Fruit fly (Drosophila melanogaster) whole organism, prepupa: ENCODE data around the gene Syx1A.
A peak's percentile ranks its signal among the peaks of the same experiment; 100 is the strongest.

Experiments
- CG10669 ChIP-seq: fragments of 200-800 bp; sonication (Bioruptor generic); optimal IDR thresholded peaks from 3 replicates; lab custom pipeline; 2018; ENCODE audit warnings: missing biosample characterization, mild to moderate bottlenecking, missing genetic modification characterization, moderate library complexity
- CG11762 ChIP-seq: fragments of 200-800 bp; sonication (Bioruptor generic); optimal IDR thresholded peaks from 3 replicates; lab custom pipeline; 2016; ENCODE audit warnings: missing biosample characterization, missing genetic modification characterization; ENCODE audit not compliant: insufficient read depth
- CG11902 ChIP-seq: fragments of 200-800 bp; sonication (Bioruptor generic); optimal IDR thresholded peaks from 3 replicates; lab custom pipeline; 2016; ENCODE audit warnings: missing biosample characterization, missing genetic modification characterization
- CG15336 ChIP-seq: fragments of 200-800 bp; sonication (Bioruptor generic); IDR thresholded peaks from 2 replicates; pipeline ENCODE4 v1.3.6; 2022; ENCODE audit warnings: missing biosample characterization, missing genetic modification characterization
- CG1621 ChIP-seq: fragments of 200-800 bp; sonication (Bioruptor generic); optimal IDR thresholded peaks from 3 replicates; lab custom pipeline; 2018; ENCODE audit warnings: missing biosample characterization, mild to moderate bottlenecking, missing genetic modification characterization
- CG16779 ChIP-seq: fragments of 200-800 bp; sonication (Bioruptor generic); optimal IDR thresholded peaks from 3 replicates; lab custom pipeline; 2017; ENCODE audit warnings: missing biosample characterization, mild to moderate bottlenecking, missing genetic modification characterization
- CG3032 ChIP-seq: fragments of 200-800 bp; optimal IDR thresholded peaks from 2 replicates; lab custom pipeline; 2019; ENCODE audit warnings: missing biosample characterization, mild to moderate bottlenecking, missing genetic modification characterization, moderate library complexity
- CG32006 ChIP-seq: fragments of 200-800 bp; sonication (Bioruptor generic); optimal IDR thresholded peaks from 3 replicates; lab custom pipeline; 2017; ENCODE audit warnings: missing biosample characterization, mild to moderate bottlenecking, missing genetic modification characterization
- CG3919 ChIP-seq: fragments of 200-800 bp; sonication (Bioruptor generic); optimal IDR thresholded peaks from 3 replicates; lab custom pipeline; 2016; ENCODE audit warnings: missing biosample characterization, missing genetic modification characterization
- CG6163 ChIP-seq: fragments of 200-800 bp; sonication (Bioruptor generic); IDR thresholded peaks from 3 replicates; pipeline ENCODE4 v1.3.6; 2022; ENCODE audit warnings: missing biosample characterization, missing genetic modification characterization
- CG6276 ChIP-seq: fragments of 200-800 bp; sonication (Bioruptor generic); optimal IDR thresholded peaks from 2 replicates; lab custom pipeline; 2017; ENCODE audit warnings: missing biosample characterization, mild to moderate bottlenecking, missing genetic modification characterization
- CG6808 ChIP-seq: fragments of 200-800 bp; sonication (Bioruptor generic); optimal IDR thresholded peaks from 3 replicates; lab custom pipeline; 2017; ENCODE audit warnings: missing biosample characterization, missing genetic modification characterization, mild to moderate bottlenecking, moderate library complexity, missing genetic modification reagents
- CG6854 ChIP-seq: fragments of 200-800 bp; sonication (Bioruptor generic); optimal IDR thresholded peaks from 2 replicates; lab custom pipeline; 2017; ENCODE audit warnings: missing biosample characterization, mild to moderate bottlenecking, missing genetic modification characterization
- CG7368 ChIP-seq: fragments of 200-800 bp; sonication (Bioruptor generic); optimal IDR thresholded peaks from 3 replicates; lab custom pipeline; 2016; ENCODE audit warnings: missing biosample characterization, missing genetic modification characterization
- CG9139 ChIP-seq: fragments of 200-800 bp; sonication (Bioruptor generic); optimal IDR thresholded peaks from 3 replicates; lab custom pipeline; 2017; ENCODE audit warnings: missing biosample characterization, mild to moderate bottlenecking, missing genetic modification characterization
- Eip75B ChIP-seq: fragments of 200-800 bp; sonication (Bioruptor generic); optimal IDR thresholded peaks from 3 replicates; lab custom pipeline; 2016; ENCODE audit warnings: missing biosample characterization, missing genetic modification characterization
- Eip78C ChIP-seq: fragments of 200-800 bp; sonication (Bioruptor generic); peaks from one replicate; lab custom pipeline; 2016; ENCODE audit warnings: missing biosample characterization, missing genetic modification characterization
- Eip93F ChIP-seq: fragments of 200-800 bp; sonication (Bioruptor generic); optimal IDR thresholded peaks from 2 replicates; lab custom pipeline; 2016; ENCODE audit warnings: missing biosample characterization, mild to moderate bottlenecking, missing genetic modification characterization
- Ets21C ChIP-seq: fragments of 200-800 bp; sonication (Bioruptor generic); optimal IDR thresholded peaks from 3 replicates; lab custom pipeline; 2016; ENCODE audit warnings: missing biosample characterization, missing genetic modification characterization
- Hr38 ChIP-seq: sonication (Bioruptor generic); optimal IDR thresholded peaks from 2 replicates; lab custom pipeline; 2016; ENCODE audit warnings: missing biosample characterization, missing genetic modification characterization
- Hr39 ChIP-seq: fragments of 200-800 bp; sonication (Bioruptor generic); optimal IDR thresholded peaks from 2 replicates; lab custom pipeline; 2016; ENCODE audit warnings: missing biosample characterization, missing genetic modification characterization
- Sox14 ChIP-seq: fragments of 200-800 bp; sonication (Bioruptor generic); optimal IDR thresholded peaks from 3 replicates; lab custom pipeline; 2016; ENCODE audit warnings: missing biosample characterization, missing genetic modification characterization
- acj6 ChIP-seq: fragments of 200-800 bp; sonication (Bioruptor generic); optimal IDR thresholded peaks from 3 replicates; lab custom pipeline; 2016; ENCODE audit warnings: missing biosample characterization, missing genetic modification characterization
- dac ChIP-seq: fragments of 200-800 bp; sonication (Bioruptor generic); optimal IDR thresholded peaks from 2 replicates; lab custom pipeline; 2017; ENCODE audit warnings: missing biosample characterization, mild to moderate bottlenecking, missing genetic modification characterization
- dsx ChIP-seq: fragments of 200-800 bp; optimal IDR thresholded peaks from 3 replicates; lab custom pipeline; 2019; ENCODE audit warnings: missing biosample characterization, mild to moderate bottlenecking, missing genetic modification characterization, moderate library complexity; ENCODE audit not compliant: poor library complexity, severe bottlenecking
- esn ChIP-seq: fragments of 200-800 bp; sonication (Bioruptor generic); optimal IDR thresholded peaks from 2 replicates; lab custom pipeline; 2016; ENCODE audit warnings: missing biosample characterization, mild to moderate bottlenecking, missing genetic modification characterization, moderate library complexity
- fkh ChIP-seq: fragments of 200-800 bp; sonication (Bioruptor generic); optimal IDR thresholded peaks from 3 replicates; lab custom pipeline; 2017; ENCODE audit warnings: missing biosample characterization, mild to moderate bottlenecking, missing genetic modification characterization, moderate library complexity
- lz ChIP-seq: fragments of 200-800 bp; sonication (Bioruptor generic); optimal IDR thresholded peaks from 3 replicates; lab custom pipeline; 2016; ENCODE audit warnings: missing biosample characterization, missing genetic modification characterization
- net ChIP-seq: fragments of 200-800 bp; sonication (Bioruptor generic); optimal IDR thresholded peaks from 3 replicates; lab custom pipeline; 2016; ENCODE audit warnings: missing biosample characterization, missing genetic modification characterization
- pdm3 ChIP-seq: fragments of 200-800 bp; sonication (Bioruptor generic); optimal IDR thresholded peaks from 3 replicates; lab custom pipeline; 2016; ENCODE audit warnings: missing biosample characterization, missing genetic modification characterization
- salr ChIP-seq, 2 experiments: fragments of 200-800 bp; sonication (Bioruptor generic); optimal IDR thresholded peaks; 3 replicates each; lab custom pipeline; 2016 to 2018; ENCODE audit warnings: missing biosample characterization in 2 of 2, missing genetic modification characterization in 2 of 2, mild to moderate bottlenecking in 1 of 2
- spab ChIP-seq: fragments of 200-800 bp; sonication (Bioruptor generic); optimal IDR thresholded peaks from 2 replicates; lab custom pipeline; 2017; ENCODE audit warnings: missing biosample characterization, mild to moderate bottlenecking, missing genetic modification characterization, missing genetic modification reagents
- ss ChIP-seq, 2 experiments: fragments of 200-800 bp; sonication (Bioruptor generic); optimal IDR thresholded peaks; 2 replicates in 1 of 2; 3 replicates in 1 of 2; lab custom pipeline; 2017 to 2018; ENCODE audit warnings: mild to moderate bottlenecking in 2 of 2, missing biosample characterization in 2 of 2, missing genetic modification characterization in 2 of 2, moderate library complexity in 1 of 2
- svp ChIP-seq: fragments of 200-800 bp; sonication (Bioruptor generic); peaks from one replicate; lab custom pipeline; 2016; ENCODE audit warnings: missing biosample characterization, missing genetic modification characterization
- topi ChIP-seq: fragments of 200-800 bp; sonication (Bioruptor generic); optimal IDR thresholded peaks from 3 replicates; lab custom pipeline; 2016; ENCODE audit warnings: missing biosample characterization, missing genetic modification characterization

Gene Syx1A

dm6 chr3R:24130080-24130479 lies 24.5 kb upstream of the Syx1A start, which contains the start of the genes GatB and Tsc1:
TSS of gene GatB (minus strand) at chr3R:24130255.
TSS of gene Tsc1 (plus strand) at chr3R:24130307.
- TF ChIP-seq fkh: no peak

dm6 chr3R:24122369-24122768 lies 16.8 kb upstream of the Syx1A start:
- TF ChIP-seq CG6276 (no peak), svp (GFP tag; lab: Kevin White, UChicago) (peak; percentile 95)

DNA sequence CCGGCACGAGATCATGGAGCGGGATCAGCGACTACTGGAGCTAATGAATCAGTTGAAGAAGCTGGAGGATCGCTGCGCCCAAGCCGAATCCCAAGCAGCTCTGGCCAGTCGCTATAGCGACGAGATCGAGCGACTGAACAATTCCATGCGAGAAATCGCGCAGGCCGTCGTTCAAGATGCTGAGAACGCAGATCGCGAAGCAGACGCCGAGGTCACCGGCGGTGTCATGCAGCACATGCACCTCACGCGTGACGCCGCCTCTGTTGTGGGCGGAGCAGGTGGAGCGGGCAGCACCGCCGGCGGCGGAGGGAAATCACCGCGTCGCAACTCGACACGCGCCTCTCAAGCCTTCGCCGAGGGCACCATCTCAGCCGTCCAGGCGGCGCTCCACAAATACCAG lies 16.1 kb upstream of the Syx1A start:
- TF ChIP-seq svp (GFP tag; lab: Kevin White, UChicago): peak; percentile 91
- no peak for TF ChIP-seq Sox14
- no peak for TF ChIP-seq lz (GFP tag; lab: Kevin White, UChicago)
- no peak for TF ChIP-seq Ets21C (GFP tag; lab: Kevin White, UChicago)
- TF ChIP-seq CG3919: no peak
- TF ChIP-seq acj6: no peak

- TF ChIP-seq esn (GFP tag; lab: Kevin White, UChicago): no peak
- TF ChIP-seq CG1621 (tag; lab: Kevin White, UChicago): peak; percentile 19
- TF ChIP-seq CG9139 (GFP tag; lab: Kevin White, UChicago): peak; percentile 33
- peak; percentile 12 for TF ChIP-seq spab (GFP tag; lab: Kevin White, UChicago)
- peak; percentile 59 for TF ChIP-seq CG6276
- TF ChIP-seq svp (GFP tag; lab: Kevin White, UChicago): peak; percentile 98
- peak; percentile 67 for TF ChIP-seq CG6808 (GFP tag; lab: Kevin White, UChicago)
- TF ChIP-seq Eip78C: peak; percentile 50
- TF ChIP-seq CG6163: no peak
- TF ChIP-seq CG6854: peak; percentile 13
- TF ChIP-seq CG10669: peak; percentile 16
- no peak for TF ChIP-seq pdm3
- TF ChIP-seq CG16779 (tag; lab: Kevin White, UChicago): peak; percentile 25
- no peak for TF ChIP-seq dsx
- TF ChIP-seq CG15336 (GFP tag; lab: Robert Waterston, UW): 0 out of 2 replicates have a peak, but pooled peaks have one; percentile 16
- peak; percentile 67 to 68 for TF ChIP-seq ss (GFP tag; optimal IDR thresholded peaks at IDR 0.05; lab: Kevin White, UChicago)
These were observed 11.4 kb upstream of the Syx1A start for dm6 chr3R:24116972-24117371.

dm6 chr3R:24116180-24116579 lies 10.6 kb upstream of the Syx1A start, which contains the start of gene CG13607:
TSS of gene CG13607 (minus strand) at chr3R:24116322.
- peak; percentile 45 for TF ChIP-seq CG32006 (GFP tag; lab: Kevin White, UChicago)
- TF ChIP-seq svp (GFP tag; lab: Kevin White, UChicago): peak; percentile 89
- TF ChIP-seq CG3032: no peak
- TF ChIP-seq dac (GFP tag; lab: Kevin White, UChicago): no peak
- peak; percentile 67 for TF ChIP-seq Eip78C
- TF ChIP-seq esn (GFP tag; lab: Kevin White, UChicago): peak; percentile 1

DNA sequence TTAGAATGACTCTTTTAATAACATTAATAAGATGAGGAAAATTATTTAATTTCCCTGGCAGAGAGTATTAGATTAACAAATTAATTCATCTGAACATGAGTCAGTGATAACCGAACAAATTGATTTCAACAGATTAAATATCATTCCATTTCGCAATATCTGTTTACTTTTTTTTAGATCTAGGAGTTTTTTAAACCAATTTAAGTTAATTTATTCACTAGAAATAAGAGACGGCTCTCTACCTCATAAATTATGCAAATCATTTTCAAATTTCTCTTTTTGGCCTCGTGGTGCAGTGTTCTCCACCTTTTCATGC lies 7.5 kb upstream of the Syx1A start, which contains the start of gene Root:
TSS of gene Root (plus strand) at position 217 of the 316 bp plus-strand sequence.
- TF ChIP-seq fkh: no peak
- TF ChIP-seq CG6276: no peak
- TF ChIP-seq Eip93F (GFP tag; lab: Kevin White, UChicago): no peak
- TF ChIP-seq net (GFP tag; lab: Kevin White, UChicago): no peak
- TF ChIP-seq CG7368 (GFP tag; lab: Kevin White, UChicago): no peak
- TF ChIP-seq acj6: no peak
- no peak for TF ChIP-seq Hr39 (GFP tag; lab: Kevin White, UChicago)
- no peak for TF ChIP-seq esn (GFP tag; lab: Kevin White, UChicago)
- no peak for TF ChIP-seq CG3032
- TF ChIP-seq dsx: no peak
- no peak for TF ChIP-seq Eip75B (GFP tag; lab: Kevin White, UChicago)
- TF ChIP-seq Eip78C: no peak
- TF ChIP-seq CG11762 (GFP tag; lab: Kevin White, UChicago): no peak
- TF ChIP-seq CG11902 (GFP tag; lab: Kevin White, UChicago): no peak
- no peak for TF ChIP-seq salr (GFP tag; optimal IDR thresholded peaks at IDR 0.05; lab: Kevin White, UChicago)
- TF ChIP-seq topi (GFP tag; lab: Kevin White, UChicago): no peak
- no peak for TF ChIP-seq Hr38 (GFP tag; lab: Kevin White, UChicago)
